Worm (Caenorhabditis elegans) whole organism, early embryonic: ENCODE data around the gene Y17G9A.2.

Experiments used
- B0310.2 ChIP-seq: sonication (generic microtip); optimal IDR thresholded peaks from 2 replicates; lab custom pipeline; 2016; ENCODE audit warnings: mild to moderate bottlenecking, missing genetic modification characterization, missing compliant biosample characterization
- F13C5.2 ChIP-seq: sonication (generic microtip); optimal IDR thresholded peaks from 2 replicates; lab custom pipeline; 2017; ENCODE audit warnings: mild to moderate bottlenecking, missing genetic modification characterization, inconsistent platforms, missing compliant biosample characterization
- ama-1 ChIP-seq: fragments of 150-350 bp; optimal IDR thresholded peaks from 2 replicates; lab custom pipeline; 2014
- ceh-36 ChIP-seq: sonication (generic microtip); optimal IDR thresholded peaks from 2 replicates; lab custom pipeline; 2016; ENCODE audit warnings: missing genetic modification characterization, inconsistent platforms, missing compliant biosample characterization
- ets-7 ChIP-seq: sonication (generic microtip); optimal IDR thresholded peaks from 2 replicates; lab custom pipeline; 2016; ENCODE audit warnings: missing genotype, missing genetic modification characterization, missing compliant biosample characterization
- flt-1 ChIP-seq: fragments of 200-800 bp; sonication (Bioruptor generic); IDR thresholded peaks from 2 replicates; pipeline ENCODE4 v1.3.6; 2022; ENCODE audit warnings: missing genetic modification characterization, missing compliant biosample characterization
- hmbx-1 ChIP-seq: sonication (generic microtip); optimal IDR thresholded peaks from 2 replicates; lab custom pipeline; 2016; ENCODE audit warnings: mild to moderate bottlenecking, missing genetic modification characterization, missing compliant biosample characterization
- hmg-4 ChIP-seq: fragments of 200-800 bp; sonication (Bioruptor generic); optimal IDR thresholded peaks from 2 replicates; lab custom pipeline; 2018; ENCODE audit warnings: mild to moderate bottlenecking, missing genetic modification characterization, missing compliant biosample characterization
- hnd-1 ChIP-seq: sonication (generic microtip); optimal IDR thresholded peaks from 2 replicates; lab custom pipeline; 2016; ENCODE audit warnings: missing genetic modification characterization, missing compliant biosample characterization
- pes-1 ChIP-seq: fragments of 200-800 bp; sonication (Bioruptor generic); IDR thresholded peaks from 2 replicates; pipeline ENCODE4 v1.3.6; 2022; ENCODE audit warnings: missing genetic modification reagents, missing genetic modification characterization, missing compliant biosample characterization
- scrt-1 ChIP-seq: fragments of 200-800 bp; sonication (Bioruptor generic); IDR thresholded peaks from 2 replicates; pipeline ENCODE4 v1.3.6; 2022; ENCODE audit warnings: missing genetic modification characterization, missing compliant biosample characterization
- sea-1 ChIP-seq: fragments of 200-800 bp; sonication (Bioruptor generic); conservative IDR thresholded peaks from 2 replicates; pipeline ENCODE4 v1.3.6; 2022; ENCODE audit warnings: missing genetic modification characterization, missing compliant biosample characterization
- tbx-37 ChIP-seq: fragments of 200-800 bp; sonication (Bioruptor generic); conservative IDR thresholded peaks from 2 replicates; pipeline ENCODE4 v1.3.6; 2022; ENCODE audit warnings: missing genetic modification reagents, missing genetic modification characterization, missing compliant biosample characterization
- tra-4 ChIP-seq: sonication (generic microtip); optimal IDR thresholded peaks from 2 replicates; lab custom pipeline; 2017; ENCODE audit warnings: missing genetic modification characterization, missing compliant biosample characterization

ce11 chrIV:4821054-4821453 is 35.0 kb downstream of the Y17G9A.2 start, which contains the start of gene H06H21.8:
- TF ChIP-seq flt-1 (GFP tag; lab: Robert Waterston, UW) (no peak), sea-1 (no peak), tra-4 (no peak), ceh-36 (no peak), ama-1 (lab: Kevin White, UChicago) (no peak), F13C5.2 (tag; lab: Kevin White, UChicago) (no peak), ets-7 (tag; lab: Kevin White, UChicago) (no peak), hmg-4 (GFP tag; lab: Kevin White, UChicago) (no peak), tbx-37 (GFP tag; lab: Robert Waterston, UW) (no peak), scrt-1 (no peak), hmbx-1 (no peak), pes-1 (GFP tag; lab: Robert Waterston, UW) (no peak), hnd-1 (no peak), B0310.2 (tag; lab: Kevin White, UChicago) (no peak)
